Fruit fly (Drosophila melanogaster) whole organism, embryonic: ENCODE results near the gene Ide.

Experiments
- Bgb ChIP-seq: fragments of 200-800 bp; sonication (Bioruptor generic); IDR thresholded peaks from 2 replicates; pipeline ENCODE4 v1.3.6; 2022; ENCODE audit warnings: missing biosample characterization, missing genetic modification characterization; ENCODE audit not compliant: partially characterized antibody
- Bteb2 ChIP-seq: fragments of 200-800 bp; sonication (Bioruptor generic); optimal IDR thresholded peaks from 2 replicates; lab custom pipeline; 2016; ENCODE audit warnings: missing biosample characterization, missing genetic modification characterization
- CG1024 ChIP-seq: fragments of 200-800 bp; sonication (Bioruptor generic); IDR thresholded peaks from 2 replicates; pipeline ENCODE4 v1.3.6; 2022; ENCODE audit warnings: missing biosample characterization, missing genetic modification characterization
- CG11085 ChIP-seq: fragments of 200-800 bp; sonication (Bioruptor generic); IDR thresholded peaks from 2 replicates; pipeline ENCODE4 v1.3.6; 2022; ENCODE audit warnings: missing biosample characterization, missing genetic modification characterization
- CG11696 ChIP-seq: fragments of 200-800 bp; sonication (Bioruptor generic); IDR thresholded peaks from 2 replicates; pipeline ENCODE4 v1.3.6; 2022; ENCODE audit warnings: missing biosample characterization, missing genetic modification characterization
- CG13894 ChIP-seq: fragments of 200-800 bp; sonication (Bioruptor generic); optimal IDR thresholded peaks from 3 replicates; lab custom pipeline; 2018; ENCODE audit warnings: missing biosample characterization, mild to moderate bottlenecking, missing genetic modification characterization, moderate library complexity
- CG15514 ChIP-seq: fragments of 200-800 bp; sonication (Bioruptor generic); optimal IDR thresholded peaks from 3 replicates; lab custom pipeline; 2017; ENCODE audit warnings: missing biosample characterization, missing genetic modification characterization, mild to moderate bottlenecking, moderate library complexity, missing genetic modification reagents
- CG17912 ChIP-seq: fragments of 200-800 bp; sonication (Bioruptor generic); optimal IDR thresholded peaks from 2 replicates; lab custom pipeline; 2018; ENCODE audit warnings: missing biosample characterization, mild to moderate bottlenecking, missing genetic modification characterization
- CG31441 ChIP-seq: fragments of 200-800 bp; sonication (Bioruptor generic); IDR thresholded peaks from 2 replicates; pipeline ENCODE4 v1.3.6; 2022; ENCODE audit warnings: missing biosample characterization, missing genetic modification characterization
- CG3726 ChIP-seq: fragments of 200-800 bp; sonication (Bioruptor generic); IDR thresholded peaks from 3 replicates; pipeline ENCODE4, ENCODE4 v1.3.6; 2022; ENCODE audit warnings: missing biosample characterization, missing genetic modification characterization
- CG4424 ChIP-seq: fragments of 200-800 bp; sonication (Bioruptor generic); optimal IDR thresholded peaks from 3 replicates; lab custom pipeline; 2016; ENCODE audit warnings: missing biosample characterization, missing genetic modification characterization
- CG4707 ChIP-seq: fragments of 200-800 bp; sonication (Bioruptor generic); optimal IDR thresholded peaks from 2 replicates; lab custom pipeline; 2018; ENCODE audit warnings: missing biosample characterization, mild to moderate bottlenecking, missing genetic modification characterization, moderate library complexity
- CG4820 ChIP-seq: fragments of 200-800 bp; sonication (Bioruptor generic); optimal IDR thresholded peaks from 3 replicates; lab custom pipeline; 2016; ENCODE audit warnings: missing biosample characterization, missing genetic modification characterization
- CG6654 ChIP-seq: fragments of 200-800 bp; sonication (Bioruptor generic); optimal IDR thresholded peaks from 2 replicates; lab custom pipeline; 2017; ENCODE audit warnings: missing biosample characterization, mild to moderate bottlenecking, missing genetic modification characterization
- CG7987 ChIP-seq: fragments of 200-800 bp; sonication (Bioruptor generic); optimal IDR thresholded peaks from 2 replicates; lab custom pipeline; 2018; ENCODE audit warnings: missing biosample characterization, mild to moderate bottlenecking, missing genetic modification characterization, moderate library complexity
- CG9876 ChIP-seq: fragments of 200-800 bp; sonication (Bioruptor generic); optimal IDR thresholded peaks from 2 replicates; lab custom pipeline; 2016; ENCODE audit warnings: missing biosample characterization, missing genetic modification characterization
- E2f1 ChIP-seq: fragments of 200-800 bp; sonication (Bioruptor generic); IDR thresholded peaks from 2 replicates; pipeline ENCODE4 v1.3.6; 2022; ENCODE audit warnings: missing biosample characterization, missing genetic modification characterization
- H15 ChIP-seq: fragments of 200-800 bp; sonication (Bioruptor generic); IDR thresholded peaks from 3 replicates; pipeline ENCODE4 v1.3.6; 2022; ENCODE audit warnings: missing biosample characterization, missing genetic modification characterization
- H2.0 ChIP-seq: fragments of 200-800 bp; sonication (Bioruptor generic); IDR thresholded peaks from 2 replicates; pipeline ENCODE4 v1.3.6; 2022; ENCODE audit warnings: missing biosample characterization, missing genetic modification characterization
- HHEX ChIP-seq: fragments of 200-800 bp; sonication (Bioruptor generic); optimal IDR thresholded peaks from 3 replicates; lab custom pipeline; 2017; ENCODE audit warnings: missing biosample characterization, mild to moderate bottlenecking, missing genetic modification characterization, missing genetic modification reagents
- HLH54F ChIP-seq: fragments of 200-800 bp; sonication (Bioruptor generic); optimal IDR thresholded peaks from 3 replicates; lab custom pipeline; 2016; ENCODE audit warnings: missing biosample characterization, missing genetic modification characterization
- HLHmδ ChIP-seq: fragments of 200-800 bp; sonication (Bioruptor generic); optimal IDR thresholded peaks from 2 replicates; lab custom pipeline; 2018; ENCODE audit warnings: missing biosample characterization, mild to moderate bottlenecking, missing genetic modification characterization, moderate library complexity
- Hr51 ChIP-seq, 2 experiments: fragments of 200-800 bp; sonication (Bioruptor generic); optimal IDR thresholded peaks; 2 replicates in 1 of 2; 3 replicates in 1 of 2; lab custom pipeline; 2016 to 2018; ENCODE audit warnings: missing biosample characterization in 2 of 2, missing genetic modification characterization in 2 of 2, mild to moderate bottlenecking in 1 of 2, moderate library complexity in 1 of 2
- Hr78 ChIP-seq, 2 experiments: fragments of 200-800 bp in 1 of 2; fragments of >200 bp in 1 of 2; sonication (Bioruptor generic) in 1 of 2; optimal IDR thresholded peaks; 2 replicates each; lab custom pipeline; 2017 to 2019; ENCODE audit warnings: missing biosample characterization in 2 of 2, missing genetic modification characterization in 2 of 2, mild to moderate bottlenecking in 1 of 2, moderate library complexity in 1 of 2
- Med ChIP-seq: fragments of 200-800 bp; sonication (Bioruptor generic); peaks from one replicate; lab custom pipeline; 2016; ENCODE audit warnings: missing biosample characterization, missing genetic modification characterization, mild to moderate bottlenecking, inconsistent platforms, moderate library complexity
- Mrtf ChIP-seq: fragments of 200-800 bp; sonication (Bioruptor generic); IDR thresholded peaks from 3 replicates; pipeline ENCODE4 v1.3.6; 2022; ENCODE audit warnings: missing biosample characterization, missing genetic modification characterization
- Nf-YB ChIP-seq: fragments of 200-800 bp; sonication (Bioruptor generic); optimal IDR thresholded peaks from 3 replicates; lab custom pipeline; 2019; ENCODE audit warnings: missing biosample characterization, mild to moderate bottlenecking, missing genetic modification characterization, moderate library complexity
- Ravus ChIP-seq: fragments of 200-800 bp; sonication (Bioruptor generic); IDR thresholded peaks from 2 replicates; pipeline ENCODE4 v1.3.6; 2022; ENCODE audit warnings: missing biosample characterization, missing genetic modification characterization
- Sox102F ChIP-seq: fragments of 200-800 bp; sonication (Bioruptor generic); optimal IDR thresholded peaks from 2 replicates; lab custom pipeline; 2018; ENCODE audit warnings: missing biosample characterization, mild to moderate bottlenecking, missing genetic modification characterization, moderate library complexity
- Spps ChIP-seq: fragments of 200-800 bp; sonication (Bioruptor generic); optimal IDR thresholded peaks from 2 replicates; lab custom pipeline; 2018; ENCODE audit warnings: missing biosample characterization, mild to moderate bottlenecking, missing genetic modification characterization
- Sry-δ ChIP-seq: fragments of 200-800 bp; sonication (Bioruptor generic); optimal IDR thresholded peaks from 2 replicates; lab custom pipeline; 2016; ENCODE audit warnings: missing biosample characterization, missing genetic modification characterization
- cato ChIP-seq: fragments of 200-800 bp; sonication (Bioruptor generic); optimal IDR thresholded peaks from 2 replicates; lab custom pipeline; 2016; ENCODE audit warnings: missing biosample characterization, missing genetic modification characterization, borderline replicate concordance
- dmrt11E ChIP-seq: fragments of 200-800 bp; sonication (Bioruptor generic); optimal IDR thresholded peaks from 3 replicates; lab custom pipeline; 2018; ENCODE audit warnings: missing biosample characterization, mild to moderate bottlenecking, missing genetic modification characterization, moderate library complexity
- eve ChIP-seq, 2 experiments: fragments of >200 bp; optimal IDR thresholded peaks; 2 replicates each; lab custom pipeline; 2017; ENCODE audit warnings: missing biosample characterization in 2 of 2, missing genetic modification characterization in 2 of 2
- fd64A ChIP-seq: fragments of 200-800 bp; sonication (Bioruptor generic); optimal IDR thresholded peaks from 3 replicates; lab custom pipeline; 2018; ENCODE audit warnings: missing biosample characterization, mild to moderate bottlenecking, missing genetic modification characterization
- fd96Cb ChIP-seq: fragments of 200-800 bp; sonication (Bioruptor generic); optimal IDR thresholded peaks from 2 replicates; lab custom pipeline; 2018; ENCODE audit warnings: missing biosample characterization, mild to moderate bottlenecking, missing genetic modification characterization, moderate library complexity
- gce ChIP-seq: fragments of 200-800 bp; sonication (Bioruptor generic); IDR thresholded peaks from 3 replicates; pipeline ENCODE4 v1.3.6; 2022; ENCODE audit warnings: missing biosample characterization, missing genetic modification characterization
- grau ChIP-seq: fragments of 200-800 bp; optimal IDR thresholded peaks from 3 replicates; lab custom pipeline; 2019; ENCODE audit warnings: missing biosample characterization, mild to moderate bottlenecking, missing genetic modification characterization, moderate library complexity
- lov ChIP-seq, 2 experiments: fragments of 200-800 bp in 1 of 2; fragments of >200 bp in 1 of 2; sonication (Bioruptor generic) in 1 of 2; IDR thresholded peaks in 1 of 2; optimal IDR thresholded peaks in 1 of 2; 2 replicates in 1 of 2; 3 replicates in 1 of 2; pipeline versions ENCODE4 v1.3.6 to Lab custom; 2017 to 2022; ENCODE audit warnings: missing biosample characterization in 1 of 2, missing genetic modification characterization in 1 of 2
- mam ChIP-seq: fragments of 200-800 bp; sonication (Bioruptor generic); optimal IDR thresholded peaks from 3 replicates; lab custom pipeline; 2016; ENCODE audit warnings: missing biosample characterization, missing genetic modification characterization
- pfk ChIP-seq: fragments of 200-800 bp; sonication (Bioruptor generic); optimal IDR thresholded peaks from 2 replicates; lab custom pipeline; 2018; ENCODE audit warnings: missing biosample characterization, mild to moderate bottlenecking, missing genetic modification characterization, moderate library complexity
- pros ChIP-seq: fragments of 200-800 bp; sonication (Bioruptor generic); optimal IDR thresholded peaks from 3 replicates; lab custom pipeline; 2019; ENCODE audit warnings: missing biosample characterization, mild to moderate bottlenecking, missing genetic modification characterization, moderate library complexity
- rib ChIP-seq: fragments of 200-800 bp; sonication (Bioruptor generic); IDR thresholded peaks from 2 replicates; pipeline ENCODE4 v1.3.6; 2022; ENCODE audit warnings: missing biosample characterization, missing genetic modification characterization
- sisA ChIP-seq: fragments of 200-800 bp; sonication (Bioruptor generic); IDR thresholded peaks from 2 replicates; pipeline ENCODE4 v1.3.6; 2022; ENCODE audit warnings: missing biosample characterization, missing genetic modification characterization
- ssp ChIP-seq: fragments of 200-800 bp; sonication (Bioruptor generic); IDR thresholded peaks from 2 replicates; pipeline ENCODE4 v1.3.6; 2022; ENCODE audit warnings: missing biosample characterization, missing genetic modification characterization
- tin ChIP-seq: fragments of 200-800 bp; sonication (Bioruptor generic); optimal IDR thresholded peaks from 3 replicates; lab custom pipeline; 2016; ENCODE audit warnings: missing biosample characterization, missing genetic modification characterization
- vnd ChIP-seq: fragments of 200-800 bp; sonication (Bioruptor generic); IDR thresholded peaks from 3 replicates; pipeline ENCODE4 v1.3.6; 2022; ENCODE audit warnings: missing biosample characterization, missing genetic modification characterization; ENCODE audit not compliant: partially characterized antibody

Ide gene

DNA sequence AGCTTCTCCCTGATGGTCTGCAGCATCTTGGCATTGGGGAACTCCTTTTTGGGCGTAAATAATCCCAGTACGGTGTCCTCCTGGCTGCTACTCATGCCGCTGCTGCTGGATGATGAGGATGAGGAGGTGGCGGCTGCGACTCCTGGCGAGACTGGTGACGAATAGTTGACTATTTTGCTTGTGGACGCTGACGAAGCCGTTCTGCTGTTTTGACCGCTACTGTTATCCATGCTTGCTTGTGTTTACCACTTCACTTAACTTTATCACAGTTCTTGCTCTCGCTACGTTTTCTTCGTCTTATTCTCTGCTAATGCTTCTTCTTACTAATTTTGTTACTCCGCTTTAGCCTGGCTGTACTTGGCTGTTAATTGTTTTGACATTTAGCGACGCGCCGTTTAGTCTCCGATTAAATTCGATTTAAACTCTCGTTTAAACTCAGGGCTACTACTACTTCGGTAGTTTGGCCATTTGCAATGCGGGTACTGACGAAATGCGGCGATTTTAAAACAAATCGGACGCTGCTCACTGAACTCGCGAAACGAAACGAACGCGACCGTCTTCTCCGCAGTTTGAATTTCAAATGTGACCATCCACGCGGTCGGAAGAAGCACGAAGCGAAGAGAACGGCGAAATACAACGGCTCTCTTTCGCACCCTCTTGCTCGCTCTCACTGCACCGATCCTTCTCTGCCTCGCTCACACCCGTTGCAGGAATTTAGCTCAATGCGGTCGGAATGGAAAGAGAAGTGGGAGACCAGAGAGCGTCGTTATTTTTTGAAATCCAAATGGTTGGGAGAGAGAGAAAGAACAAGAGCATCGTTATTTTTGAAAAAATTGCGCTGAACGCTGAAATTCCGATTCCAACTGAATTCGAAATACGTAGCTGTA lies 25.6 kb upstream of the Ide start, which contains the start of gene trbl (continued):
- no peak for TF ChIP-seq E2f1 (GFP tag; lab: Robert Waterston, UW)
- TF ChIP-seq CG11085 = no peak
- peak; percentile 77 for TF ChIP-seq Bgb (GFP tag; lab: Robert Waterston, UW)
- TF ChIP-seq fd64A (GFP tag; lab: Kevin White, UChicago) = no peak
- no peak for TF ChIP-seq CG6654 (GFP tag; lab: Kevin White, UChicago)
- peak; percentile 33 for TF ChIP-seq Nf-YB (GFP tag; lab: Kevin White, UChicago)
- TF ChIP-seq Med (GFP tag; lab: Kevin White, UChicago) = peak; percentile 83
- TF ChIP-seq H15 = no peak
- no peak for TF ChIP-seq HLH54F (GFP tag; lab: Kevin White, UChicago)
- no peak for TF ChIP-seq CG7987 (GFP tag; lab: Kevin White, UChicago)
- no peak for TF ChIP-seq fd96Cb (tag; lab: Kevin White, UChicago)
- TF ChIP-seq HLHmδ = peak; percentile 60
- no peak for TF ChIP-seq Spps (tag; lab: Kevin White, UChicago)
- TF ChIP-seq pros = peak; percentile 84
- peak; percentile 18 for TF ChIP-seq CG4424
- peak; percentile 52 for TF ChIP-seq pfk
- peak; percentile 35 for TF ChIP-seq grau (tag; lab: Kevin White, UChicago)
- no peak for TF ChIP-seq HHEX (GFP tag; lab: Kevin White, UChicago)
- TF ChIP-seq CG31441 (GFP tag; lab: Robert Waterston, UW) = peak; percentile 20; the same call in 1 of the 2 replicates
- TF ChIP-seq CG4820 (GFP tag; lab: Kevin White, UChicago) = no peak
- no peak for TF ChIP-seq gce (GFP tag; lab: Robert Waterston, UW)
- TF ChIP-seq CG17912 (GFP tag; lab: Kevin White, UChicago) = no peak
- TF ChIP-seq Sox102F (GFP tag; lab: Kevin White, UChicago) = no peak
- no peak for TF ChIP-seq lov (optimal IDR thresholded peaks at IDR 0.05; lab: Kevin White, UChicago)
- 0 out of 3 replicates have a peak, but pooled peaks have one; percentile 66 for TF ChIP-seq lov (GFP tag; IDR thresholded peaks at IDR 0.05; lab: Robert Waterston, UW)
- no peak for TF ChIP-seq ssp (GFP tag; lab: Robert Waterston, UW)
- no peak for TF ChIP-seq Sry-δ (GFP tag; lab: Kevin White, UChicago)
- peak in 1 of 2 experiments; percentile 44 for TF ChIP-seq Hr78 (GFP tag; optimal IDR thresholded peaks at IDR 0.05; lab: Kevin White, UChicago)
- TF ChIP-seq Bteb2 = no peak
- peak; percentile 59; the same call in 1 of the 2 replicates for TF ChIP-seq rib (GFP tag; lab: Robert Waterston, UW)
- no peak for TF ChIP-seq H2.0 (GFP tag; lab: Robert Waterston, UW)
- no peak for TF ChIP-seq CG9876 (GFP tag; lab: Kevin White, UChicago)
- TF ChIP-seq CG4707 (GFP tag; lab: Kevin White, UChicago) = peak; percentile 26
- TF ChIP-seq mam (GFP tag; lab: Kevin White, UChicago) = no peak
- no peak for TF ChIP-seq tin (GFP tag; lab: Kevin White, UChicago)
- no peak for TF ChIP-seq CG3726 (GFP tag; lab: Robert Waterston, UW)
- TF ChIP-seq CG1024 (GFP tag; lab: Robert Waterston, UW) = no peak
- TF ChIP-seq Ravus (GFP tag; lab: Robert Waterston, UW) = no peak
- TF ChIP-seq CG13894 (tag; lab: Kevin White, UChicago) = peak; percentile 79
- TF ChIP-seq vnd (GFP tag; lab: Robert Waterston, UW) = peak; percentile 43; the same call in 1 of the 3 replicates
- no peak for TF ChIP-seq dmrt11E (tag; lab: Kevin White, UChicago)
- TF ChIP-seq eve (GFP tag; optimal IDR thresholded peaks at IDR 0.05; lab: Kevin White, UChicago) = no peak
- TF ChIP-seq cato (GFP tag; lab: Kevin White, UChicago) = no peak
- no peak for TF ChIP-seq Mrtf
- peak; percentile 68 for TF ChIP-seq CG15514 (GFP tag; lab: Kevin White, UChicago)
- no peak; the same call in 1 of the 2 replicates for TF ChIP-seq sisA
- peak in 1 of 2 experiments; percentile 25 for TF ChIP-seq Hr51 (GFP tag; optimal IDR thresholded peaks at IDR 0.05; lab: Kevin White, UChicago)
- no peak for TF ChIP-seq CG11696
